Worm (Caenorhabditis elegans) whole organism, young adult: ENCODE data around the gene srb-6.

Experiments
- B0035.1 ChIP-seq: sonication (generic microtip); optimal IDR thresholded peaks from 2 replicates; lab custom pipeline; 2016; ENCODE audit warnings: missing genetic modification characterization, mild to moderate bottlenecking, missing compliant biosample characterization, missing genotype, missing genetic modification reagents
- D2030.7 ChIP-seq: fragments of 200-800 bp; sonication (Bioruptor generic); IDR thresholded peaks from 2 replicates; pipeline ENCODE4 v1.3.6; 2022; ENCODE audit warnings: missing genetic modification reagents, missing genetic modification characterization, missing compliant biosample characterization
- F10E7.11 ChIP-seq: sonication (generic microtip); optimal IDR thresholded peaks from 2 replicates; lab custom pipeline; 2017; ENCODE audit warnings: mild to moderate bottlenecking, missing genetic modification characterization, moderate library complexity, missing compliant biosample characterization
- F22D6.2 ChIP-seq: sonication (generic microtip); optimal IDR thresholded peaks from 2 replicates; lab custom pipeline; 2016; ENCODE audit warnings: mild to moderate bottlenecking, missing genetic modification characterization, missing compliant biosample characterization
- F33H1.4 ChIP-seq: fragments of 200-800 bp; sonication (Bioruptor generic); IDR thresholded peaks from 2 replicates; pipeline ENCODE4 v1.3.6; 2022; ENCODE audit warnings: missing genetic modification reagents, missing genetic modification characterization, missing compliant biosample characterization
- F49E8.2 ChIP-seq: sonication (generic microtip); optimal IDR thresholded peaks from 3 replicates; lab custom pipeline; 2017; ENCODE audit warnings: missing genetic modification characterization, mild to moderate bottlenecking, missing compliant biosample characterization, antibody characterized with exemption, moderate library complexity; ENCODE audit not compliant: insufficient read depth
- F52B5.7 ChIP-seq: sonication (generic microtip); optimal IDR thresholded peaks from 2 replicates; lab custom pipeline; 2016; ENCODE audit warnings: mild to moderate bottlenecking, missing genetic modification characterization, missing compliant biosample characterization
- Y56A3A.18 ChIP-seq: fragments of 200-800 bp; sonication (Bioruptor generic); IDR thresholded peaks from 2 replicates; pipeline ENCODE4 v1.3.6; 2022; ENCODE audit warnings: missing genetic modification reagents, missing genetic modification characterization, missing compliant biosample characterization
- Y79H2A.3 ChIP-seq: fragments of 200-800 bp; sonication (Bioruptor generic); conservative IDR thresholded peaks from 2 replicates; pipeline ENCODE4 v1.3.6; 2022; ENCODE audit warnings: missing genetic modification reagents, missing genetic modification characterization, missing compliant biosample characterization
- ZK185.1 ChIP-seq: sonication (generic microtip); optimal IDR thresholded peaks from 2 replicates; lab custom pipeline; 2016; ENCODE audit warnings: mild to moderate bottlenecking, missing genetic modification characterization, missing compliant biosample characterization; ENCODE audit not compliant: poor library complexity, severe bottlenecking
- akir-1 ChIP-seq: fragments of 200-800 bp; sonication (Bioruptor generic); optimal IDR thresholded peaks from 2 replicates; lab custom pipeline; 2018; ENCODE audit warnings: mild to moderate bottlenecking, missing genetic modification characterization, moderate library complexity, missing compliant biosample characterization
- ama-1 ChIP-seq, 3 experiments: fragments of 150-350 bp in 1 of 3; sonication (generic microtip) in 2 of 3; optimal IDR thresholded peaks; 2 replicates each; lab custom pipeline; 2014 to 2018; ENCODE audit warnings: missing biosample characterization in 2 of 3, missing genetic modification characterization in 2 of 3, missing genetic modification reagents in 2 of 3
- aptf-2 ChIP-seq: fragments of 200-800 bp; sonication (Bioruptor generic); conservative IDR thresholded peaks from 2 replicates; pipeline ENCODE4 v1.3.6; 2022; ENCODE audit warnings: missing genetic modification reagents, missing genetic modification characterization, missing compliant biosample characterization
- aptf-3 ChIP-seq: fragments of 200-800 bp; sonication (Bioruptor generic); IDR thresholded peaks from 2 replicates; pipeline ENCODE4 v1.3.6; 2022; ENCODE audit warnings: missing genetic modification characterization, missing compliant biosample characterization
- atf-7 ChIP-seq: sonication (generic microtip); optimal IDR thresholded peaks from 2 replicates; lab custom pipeline; 2017; ENCODE audit warnings: mild to moderate bottlenecking, missing genetic modification characterization, missing compliant biosample characterization
- attf-6 ChIP-seq: fragments of 200-800 bp; sonication (Bioruptor generic); IDR thresholded peaks from 2 replicates; pipeline ENCODE4 v1.3.6; 2022; ENCODE audit warnings: missing genetic modification reagents, missing genetic modification characterization, missing compliant biosample characterization
- ceh-100 ChIP-seq: fragments of 200-800 bp; sonication (Bioruptor generic); IDR thresholded peaks from 2 replicates; pipeline ENCODE4 v1.3.6; 2022; ENCODE audit warnings: missing genetic modification reagents, missing genetic modification characterization, missing compliant biosample characterization
- ceh-91 ChIP-seq: fragments of 200-800 bp; sonication (Bioruptor generic); IDR thresholded peaks from 2 replicates; pipeline ENCODE4 v1.3.6; 2022; ENCODE audit warnings: missing genetic modification reagents, missing genetic modification characterization, missing compliant biosample characterization
- dpff-1 ChIP-seq: sonication (generic microtip); optimal IDR thresholded peaks from 2 replicates; lab custom pipeline; 2017; ENCODE audit warnings: mild to moderate bottlenecking, missing genetic modification characterization, missing compliant biosample characterization
- dpl-1 ChIP-seq: fragments of 150-350 bp; optimal IDR thresholded peaks from 2 replicates; lab custom pipeline; 2014; ENCODE audit warnings: missing biosample characterization, missing genetic modification reagents, missing genetic modification characterization
- efl-1 ChIP-seq: fragments of 150-350 bp; optimal IDR thresholded peaks from 2 replicates; lab custom pipeline; 2014; ENCODE audit warnings: missing biosample characterization, missing genetic modification reagents, missing genetic modification characterization
- egl-44 ChIP-seq: fragments of 200-800 bp; sonication (Bioruptor generic); IDR thresholded peaks from 2 replicates; pipeline ENCODE4 v1.3.6; 2022; ENCODE audit warnings: missing genetic modification reagents, missing genetic modification characterization, missing compliant biosample characterization
- him-1 ChIP-seq: sonication (generic microtip); optimal IDR thresholded peaks from 2 replicates; lab custom pipeline; 2016; ENCODE audit warnings: missing genotype, missing genetic modification reagents, missing genetic modification characterization, missing compliant biosample characterization
- let-607 ChIP-seq, 2 experiments: fragments of 200-800 bp in 1 of 2; sonication (Bioruptor generic) in 1 of 2; sonication (generic microtip) in 1 of 2; optimal IDR thresholded peaks; 2 replicates each; lab custom pipeline; 2016 to 2018; ENCODE audit warnings: mild to moderate bottlenecking in 2 of 2, missing compliant biosample characterization in 2 of 2, missing genetic modification characterization in 2 of 2, moderate library complexity in 2 of 2, missing genotype in 1 of 2
- lin-54 ChIP-seq: fragments of 200-800 bp; sonication (Bioruptor generic); optimal IDR thresholded peaks from 2 replicates; lab custom pipeline; 2018; ENCODE audit warnings: mild to moderate bottlenecking, missing genetic modification characterization, missing compliant biosample characterization
- lir-1 ChIP-seq: fragments of 200-800 bp; sonication (Bioruptor generic); conservative IDR thresholded peaks from 2 replicates; pipeline ENCODE4 v1.3.6; 2022; ENCODE audit warnings: missing genetic modification reagents, missing genetic modification characterization, missing compliant biosample characterization
- lsl-1 ChIP-seq: fragments of 200-800 bp; sonication (Bioruptor generic); optimal IDR thresholded peaks from 2 replicates; lab custom pipeline; 2018; ENCODE audit warnings: mild to moderate bottlenecking, missing genetic modification characterization, moderate library complexity, missing compliant biosample characterization
- lsy-27 ChIP-seq: sonication (generic microtip); optimal IDR thresholded peaks from 2 replicates; lab custom pipeline; 2017; ENCODE audit warnings: missing genetic modification characterization, mild to moderate bottlenecking, missing compliant biosample characterization, antibody characterized with exemption, missing genotype, borderline replicate concordance; ENCODE audit not compliant: insufficient read depth
- madf-3 ChIP-seq: fragments of 200-800 bp; sonication (Bioruptor generic); IDR thresholded peaks from 2 replicates; pipeline ENCODE4 v1.3.6; 2022; ENCODE audit warnings: missing genetic modification reagents, missing genetic modification characterization, missing compliant biosample characterization
- madf-6 ChIP-seq: fragments of 200-800 bp; sonication (Bioruptor generic); IDR thresholded peaks from 2 replicates; pipeline ENCODE4 v1.3.6; 2022; ENCODE audit warnings: missing genetic modification reagents, missing genetic modification characterization, missing compliant biosample characterization
- madf-8 ChIP-seq: fragments of 200-800 bp; sonication (Bioruptor generic); conservative IDR thresholded peaks from 2 replicates; pipeline ENCODE4 v1.3.6; 2022; ENCODE audit warnings: missing genetic modification reagents, missing genetic modification characterization, missing compliant biosample characterization
- nhr-120 ChIP-seq: fragments of 200-800 bp; sonication (Bioruptor generic); IDR thresholded peaks from 2 replicates; pipeline ENCODE4 v1.3.6; 2022; ENCODE audit warnings: missing genetic modification characterization, missing compliant biosample characterization
- pbrm-1 ChIP-seq: fragments of 200-800 bp; sonication (Bioruptor generic); IDR thresholded peaks from 2 replicates; pipeline ENCODE4 v1.3.6; 2022; ENCODE audit warnings: missing genetic modification reagents, missing genetic modification characterization, missing compliant biosample characterization
- rec-8 ChIP-seq, 2 experiments: sonication (generic microtip); optimal IDR thresholded peaks; 2 replicates each; lab custom pipeline; 2016; ENCODE audit warnings: mild to moderate bottlenecking in 2 of 2, missing genetic modification characterization in 2 of 2, missing genetic modification reagents in 2 of 2, missing genotype in 2 of 2, missing biosample characterization in 1 of 2, missing compliant biosample characterization in 1 of 2, moderate library complexity in 1 of 2
- rpc-1 ChIP-seq, 2 experiments: fragments of 150-350 bp in 1 of 2; sonication (generic microtip) in 1 of 2; optimal IDR thresholded peaks; 2 replicates each; lab custom pipeline; 2014 to 2018; ENCODE audit warnings: missing biosample characterization in 1 of 2, missing genetic modification characterization in 1 of 2, missing genetic modification reagents in 1 of 2, missing genotype in 1 of 2
- sea-2 ChIP-seq: fragments of 200-800 bp; sonication (Bioruptor generic); IDR thresholded peaks from 2 replicates; pipeline ENCODE4 v1.3.6; 2022; ENCODE audit warnings: missing genetic modification characterization, missing compliant biosample characterization
- snpc-1.1 ChIP-seq: sonication (generic microtip); optimal IDR thresholded peaks from 2 replicates; lab custom pipeline; 2017; ENCODE audit warnings: missing genetic modification characterization, mild to moderate bottlenecking, missing compliant biosample characterization, antibody characterized with exemption, moderate library complexity, missing genotype, missing genetic modification reagents; ENCODE audit not compliant: insufficient read depth
- snpc-1.3 ChIP-seq: sonication (generic microtip); optimal IDR thresholded peaks from 2 replicates; lab custom pipeline; 2017; ENCODE audit warnings: missing genetic modification characterization, mild to moderate bottlenecking, missing compliant biosample characterization, antibody characterized with exemption, moderate library complexity, missing genotype, missing genetic modification reagents; ENCODE audit not compliant: insufficient read depth
- snpc-4 ChIP-seq, 5 experiments: fragments of 150-350 bp in 1 of 5; sonication (generic microtip) in 4 of 5; optimal IDR thresholded peaks; 2 replicates each; lab custom pipeline; 2014 to 2018; ENCODE audit warnings: missing genetic modification characterization in 5 of 5, missing biosample characterization in 3 of 5, antibody characterized with exemption in 2 of 5, mild to moderate bottlenecking in 2 of 5, missing compliant biosample characterization in 2 of 5, missing genotype in 2 of 5, moderate library complexity in 2 of 5, missing genetic modification reagents in 1 of 5
- tbx-9 ChIP-seq: sonication (generic microtip); optimal IDR thresholded peaks from 2 replicates; lab custom pipeline; 2016; ENCODE audit warnings: borderline replicate concordance, missing genetic modification characterization, inconsistent platforms, missing compliant biosample characterization
- ztf-22 ChIP-seq: fragments of 200-800 bp; sonication (Bioruptor generic); optimal IDR thresholded peaks from 2 replicates; lab custom pipeline; 2018; ENCODE audit warnings: mild to moderate bottlenecking, missing genetic modification characterization, moderate library complexity, missing compliant biosample characterization

The srb-6 gene

ce11 chrII:10170837-10171318, 23.8 kb upstream of the srb-6 start, which contains the start of gene gpd-4 (continued):
- peak; percentile 82 for TF ChIP-seq ceh-91
- peak; percentile 31 for TF ChIP-seq dpl-1 (GFP tag; lab: Kevin White, UChicago)

- TF ChIP-seq ceh-100 (0 out of 2 replicates have a peak, but pooled peaks have one; percentile 24), F33H1.4 (GFP tag; lab: Robert Waterston, UW) (0 out of 2 replicates have a peak, but pooled peaks have one; percentile 22), Y79H2A.3 (no peak), Y56A3A.18 (GFP tag; lab: Robert Waterston, UW) (no peak), madf-3 (GFP tag; lab: Robert Waterston, UW) (peak; percentile 90), F49E8.2 (peak; percentile 25), madf-6 (GFP tag; lab: Robert Waterston, UW) (peak; percentile 52; the same call in 1 of the 2 replicates), lir-1 (GFP tag; lab: Robert Waterston, UW) (no peak), D2030.7 (GFP tag; lab: Robert Waterston, UW) (peak; percentile 39; the same call in 1 of the 2 replicates), lin-54 (GFP tag; lab: Kevin White, UChicago) (peak; percentile 0), sea-2 (GFP tag; lab: Robert Waterston, UW) (no peak), lsl-1 (GFP tag; lab: Kevin White, UChicago) (peak; percentile 4), efl-1 (GFP tag; lab: Kevin White, UChicago) (peak; percentile 23)
Observed at ce11 chrII:10172436-10172973, 22.2 kb upstream of the srb-6 start, which contains the start of gene wbp-11. wbp-11 (plus strand) TSS chrII:10172923.

ce11 chrII:10174338-10174737, 20.4 kb upstream of the srb-6 start, which contains the start of gene F33H1.4:
F33H1.4 (plus strand) TSS chrII:10174648.
- TF ChIP-seq let-607 (tag; optimal IDR thresholded peaks at IDR 0.05; lab: Kevin White, UChicago) (no peak), aptf-3 (GFP tag; lab: Robert Waterston, UW) (no peak), madf-8 (GFP tag; lab: Robert Waterston, UW) (no peak), egl-44 (GFP tag; lab: Robert Waterston, UW) (no peak), him-1 (no peak), lsy-27 (tag; lab: Kevin White, UChicago) (no peak), tbx-9 (tag; lab: Kevin White, UChicago) (no peak), dpff-1 (tag; lab: Kevin White, UChicago) (no peak), snpc-1.3 (tag; lab: Kevin White, UChicago) (no peak), pbrm-1 (GFP tag; lab: Robert Waterston, UW) (peak; percentile 44; the same call in 1 of the 2 replicates), attf-6 (GFP tag; lab: Robert Waterston, UW) (no peak), efl-1 (GFP tag; lab: Kevin White, UChicago) (no peak), snpc-1.1 (tag; lab: Kevin White, UChicago) (no peak), ceh-100 (peak; percentile 12; the same call in 1 of the 2 replicates), snpc-4 (GFP tag; optimal IDR thresholded peaks at IDR 0.05; lab: Kevin White, UChicago) (no peak), snpc-4 (tag; optimal IDR thresholded peaks at IDR 0.05; lab: Kevin White, UChicago) (peak in 1 of 4 experiments; percentile 6), akir-1 (no peak), atf-7 (tag; lab: Kevin White, UChicago) (no peak), ZK185.1 (tag; lab: Kevin White, UChicago) (peak; percentile 50), rec-8 (tag; optimal IDR thresholded peaks at IDR 0.05; lab: Kevin White, UChicago) (no peak), ama-1 (optimal IDR thresholded peaks at IDR 0.05; lab: Kevin White, UChicago) (no peak), ama-1 (GFP tag; optimal IDR thresholded peaks at IDR 0.05; lab: Kevin White, UChicago) (no peak), F10E7.11 (tag; lab: Kevin White, UChicago) (no peak), nhr-120 (GFP tag; lab: Robert Waterston, UW) (no peak), ztf-22 (GFP tag; lab: Kevin White, UChicago) (no peak), rpc-1 (optimal IDR thresholded peaks at IDR 0.05; lab: Kevin White, UChicago) (no peak), rpc-1 (tag; optimal IDR thresholded peaks at IDR 0.05; lab: Kevin White, UChicago) (no peak), F52B5.7 (tag; lab: Kevin White, UChicago) (no peak), sea-2 (GFP tag; lab: Robert Waterston, UW) (no peak), F22D6.2 (no peak), B0035.1 (tag; lab: Kevin White, UChicago) (no peak), aptf-2 (GFP tag; lab: Robert Waterston, UW) (no peak)
